Worm (Caenorhabditis elegans) whole organism, mixed stage, embryonic: ENCODE measurements around the gene Y57G11C.51.
A peak's percentile ranks its signal among the peaks of the same experiment; 100 is the strongest.

Source experiments
- M03D4.4 ChIP-seq: sonication (generic microtip); optimal IDR thresholded peaks from 2 replicates; lab custom pipeline; 2017; ENCODE audit warnings: mild to moderate bottlenecking, missing genetic modification characterization, missing compliant biosample characterization
- bed-3 ChIP-seq: fragments of 200-800 bp; sonication (Bioruptor generic); optimal IDR thresholded peaks from 3 replicates; lab custom pipeline; 2018; ENCODE audit warnings: mild to moderate bottlenecking, missing genetic modification characterization, moderate library complexity, missing compliant biosample characterization
- blmp-1 ChIP-seq: fragments of 150-350 bp; optimal IDR thresholded peaks from 2 replicates; lab custom pipeline; 2014; ENCODE audit warnings: missing biosample characterization, missing genetic modification characterization
- ceh-39 ChIP-seq: fragments of 150-350 bp; optimal IDR thresholded peaks from 2 replicates; lab custom pipeline; 2014; ENCODE audit warnings: missing biosample characterization, missing genetic modification characterization
- ceh-83 ChIP-seq: fragments of 200-800 bp; sonication (Bioruptor generic); optimal IDR thresholded peaks from 2 replicates; lab custom pipeline; 2018; ENCODE audit warnings: mild to moderate bottlenecking, missing genetic modification characterization, missing compliant biosample characterization
- elt-1 ChIP-seq: sonication (generic microtip); optimal IDR thresholded peaks from 2 replicates; lab custom pipeline; 2017; ENCODE audit warnings: missing genetic modification characterization, mild to moderate bottlenecking, missing compliant biosample characterization, antibody characterized with exemption, moderate library complexity, borderline replicate concordance; ENCODE audit not compliant: insufficient read depth
- elt-3 ChIP-seq: fragments of 150-350 bp; optimal IDR thresholded peaks from 2 replicates; lab custom pipeline; 2014; ENCODE audit warnings: missing biosample characterization, missing genetic modification characterization
- flh-1 ChIP-seq: fragments of 200-800 bp; sonication (Bioruptor generic); optimal IDR thresholded peaks from 2 replicates; lab custom pipeline; 2018; ENCODE audit warnings: mild to moderate bottlenecking, missing genetic modification characterization, moderate library complexity, missing compliant biosample characterization
- ham-2 ChIP-seq: fragments of 200-800 bp; sonication (Bioruptor generic); optimal IDR thresholded peaks from 2 replicates; lab custom pipeline; 2018; ENCODE audit warnings: mild to moderate bottlenecking, missing genetic modification characterization, missing compliant biosample characterization
- hlh-1 ChIP-seq: fragments of 150-350 bp; optimal IDR thresholded peaks from 2 replicates; lab custom pipeline; 2014; ENCODE audit warnings: missing biosample characterization, missing genetic modification reagents, missing genetic modification characterization
- lin-32 ChIP-seq: fragments of 200-800 bp; sonication (Bioruptor generic); optimal IDR thresholded peaks from 2 replicates; lab custom pipeline; 2018; ENCODE audit warnings: mild to moderate bottlenecking, missing genetic modification characterization, missing compliant biosample characterization
- lsy-2 ChIP-seq: fragments of 150-350 bp; optimal IDR thresholded peaks from 2 replicates; lab custom pipeline; 2014; ENCODE audit warnings: missing biosample characterization, missing genetic modification characterization
- mab-5 ChIP-seq: fragments of 150-350 bp; optimal IDR thresholded peaks from 2 replicates; lab custom pipeline; 2014; ENCODE audit warnings: missing biosample characterization, missing genetic modification characterization
- mls-2 ChIP-seq: sonication (generic microtip); optimal IDR thresholded peaks from 2 replicates; lab custom pipeline; 2016; ENCODE audit warnings: mild to moderate bottlenecking, missing genetic modification characterization, moderate library complexity, missing compliant biosample characterization
- nhr-12 ChIP-seq: fragments of 150-350 bp; optimal IDR thresholded peaks from 2 replicates; lab custom pipeline; 2014; ENCODE audit warnings: missing biosample characterization, missing genetic modification characterization
- nhr-2 ChIP-seq: fragments of 150-350 bp; optimal IDR thresholded peaks from 2 replicates; lab custom pipeline; 2014; ENCODE audit warnings: missing biosample characterization, missing genetic modification characterization
- nhr-237 ChIP-seq: fragments of 150-350 bp; optimal IDR thresholded peaks from 2 replicates; lab custom pipeline; 2014; ENCODE audit warnings: missing biosample characterization, missing genetic modification characterization
- nhr-28 ChIP-seq: fragments of 150-350 bp; optimal IDR thresholded peaks from 2 replicates; lab custom pipeline; 2014; ENCODE audit warnings: missing biosample characterization, missing genetic modification characterization
- pha-4 ChIP-seq: fragments of 150-350 bp; optimal IDR thresholded peaks from 2 replicates; lab custom pipeline; 2018; ENCODE audit warnings: missing biosample characterization, missing genetic modification reagents, missing genetic modification characterization
- sem-2 ChIP-seq: fragments of 200-800 bp; sonication (Bioruptor generic); optimal IDR thresholded peaks from 2 replicates; lab custom pipeline; 2018; ENCODE audit warnings: mild to moderate bottlenecking, missing genetic modification characterization, missing compliant biosample characterization
- snpc-4 ChIP-seq: fragments of 150-350 bp; optimal IDR thresholded peaks from 2 replicates; lab custom pipeline; 2014; ENCODE audit warnings: missing biosample characterization, missing genetic modification characterization
- sptf-1 ChIP-seq: sonication (generic microtip); optimal IDR thresholded peaks from 2 replicates; lab custom pipeline; 2017; ENCODE audit warnings: mild to moderate bottlenecking, missing genetic modification characterization, moderate library complexity, missing compliant biosample characterization
- tbx-8 ChIP-seq: fragments of 200-800 bp; sonication (Bioruptor generic); optimal IDR thresholded peaks from 2 replicates; lab custom pipeline; 2018; ENCODE audit warnings: mild to moderate bottlenecking, missing genetic modification characterization, moderate library complexity, missing compliant biosample characterization
- unc-120 ChIP-seq: sonication (generic microtip); optimal IDR thresholded peaks from 2 replicates; lab custom pipeline; 2017; ENCODE audit warnings: missing genetic modification characterization, missing compliant biosample characterization; ENCODE audit not compliant: poor library complexity, severe bottlenecking
- unc-39 ChIP-seq: fragments of 150-350 bp; optimal IDR thresholded peaks from 2 replicates; lab custom pipeline; 2014; ENCODE audit warnings: missing biosample characterization, missing genetic modification characterization
- unc-62 ChIP-seq: fragments of 150-350 bp; optimal IDR thresholded peaks from 2 replicates; lab custom pipeline; 2014; ENCODE audit warnings: missing biosample characterization, missing genetic modification reagents, missing genetic modification characterization
- zip-8 ChIP-seq: fragments of 150-350 bp; optimal IDR thresholded peaks from 2 replicates; lab custom pipeline; 2014; ENCODE audit warnings: missing biosample characterization, missing genetic modification characterization
- ztf-11 ChIP-seq: fragments of 150-350 bp; optimal IDR thresholded peaks from 2 replicates; lab custom pipeline; 2014; ENCODE audit warnings: missing biosample characterization, missing genetic modification characterization

The Y57G11C.51 gene

ce11 chrIV:14767693-14768251 lies 6.6 kb downstream of the Y57G11C.51 start, which contains the start of the genes mrps-7 and Y57G11C.3 (continued):
- TF ChIP-seq ceh-39 (tag; lab: Kevin White, UChicago) (peak; percentile 86), ztf-11 (no peak), ham-2 (no peak), mls-2 (tag; lab: Kevin White, UChicago) (no peak), nhr-12 (tag; lab: Kevin White, UChicago) (no peak), ceh-83 (GFP tag; lab: Kevin White, UChicago) (no peak), M03D4.4 (tag; lab: Kevin White, UChicago) (peak; percentile 9), blmp-1 (no peak), elt-1 (tag; lab: Kevin White, UChicago) (no peak), unc-120 (tag; lab: Kevin White, UChicago) (no peak)

- TF ChIP-seq unc-39 (tag; lab: Kevin White, UChicago), result no peak
- no peak for TF ChIP-seq hlh-1 (tag; lab: Kevin White, UChicago)
- no peak for TF ChIP-seq ceh-83 (GFP tag; lab: Kevin White, UChicago)
- TF ChIP-seq mls-2 (tag; lab: Kevin White, UChicago), result no peak
- TF ChIP-seq tbx-8 (GFP tag; lab: Kevin White, UChicago), result no peak
- no peak for TF ChIP-seq zip-8 (tag; lab: Kevin White, UChicago)
These were observed 8.0 kb downstream of the Y57G11C.51 start, which contains the start of gene vti-1 for ce11 chrIV:14766382-14766781. vti-1 (minus strand) TSS chrIV:14766665.

ce11 chrIV:14765336-14765735 lies 9.0 kb downstream of the Y57G11C.51 start, which contains the start of gene Y57G11C.5:
Y57G11C.5 (minus strand) TSS chrIV:14765436.
- no peak for TF ChIP-seq lsy-2 (tag; lab: Kevin White, UChicago)

ce11 chrIV:14764719-14765173 lies 9.6 kb downstream of the Y57G11C.51 start:
- TF ChIP-seq nhr-28 (tag; lab: Kevin White, UChicago) (no peak), flh-1 (GFP tag; lab: Kevin White, UChicago) (no peak), mab-5 (tag; lab: Kevin White, UChicago) (no peak), unc-120 (tag; lab: Kevin White, UChicago) (no peak), bed-3 (GFP tag; lab: Kevin White, UChicago) (no peak), unc-62 (GFP tag; lab: Kevin White, UChicago) (no peak), unc-39 (tag; lab: Kevin White, UChicago) (no peak), blmp-1 (no peak), zip-8 (tag; lab: Kevin White, UChicago) (no peak), nhr-2 (tag; lab: Kevin White, UChicago) (no peak), ztf-11 (no peak), ham-2 (no peak), pha-4 (no peak), sptf-1 (tag; lab: Kevin White, UChicago) (no peak), sem-2 (no peak), nhr-237 (tag; lab: Kevin White, UChicago) (no peak), elt-1 (tag; lab: Kevin White, UChicago) (no peak), lin-32 (GFP tag; lab: Kevin White, UChicago) (no peak), elt-3 (tag; lab: Kevin White, UChicago) (no peak), nhr-12 (tag; lab: Kevin White, UChicago) (no peak)

ce11 chrIV:14763938-14764718 lies 10.2 kb downstream of the Y57G11C.51 start:
- no peak for TF ChIP-seq nhr-28 (tag; lab: Kevin White, UChicago)
- no peak for TF ChIP-seq unc-39 (tag; lab: Kevin White, UChicago)
- no peak for TF ChIP-seq hlh-1 (tag; lab: Kevin White, UChicago)
- no peak for TF ChIP-seq nhr-2 (tag; lab: Kevin White, UChicago)
- TF ChIP-seq mls-2 (tag; lab: Kevin White, UChicago), result no peak
- no peak for TF ChIP-seq blmp-1
- TF ChIP-seq flh-1 (GFP tag; lab: Kevin White, UChicago), result no peak
- no peak for TF ChIP-seq M03D4.4 (tag; lab: Kevin White, UChicago)
- TF ChIP-seq pha-4, result no peak
- TF ChIP-seq unc-120 (tag; lab: Kevin White, UChicago), result no peak
- no peak for TF ChIP-seq tbx-8 (GFP tag; lab: Kevin White, UChicago)
- TF ChIP-seq snpc-4 (tag; lab: Kevin White, UChicago), result no peak
- no peak for TF ChIP-seq mab-5 (tag; lab: Kevin White, UChicago)
